Worm (Caenorhabditis elegans): ENCODE data around the gene srv-6.

Gene srv-6

DNA sequence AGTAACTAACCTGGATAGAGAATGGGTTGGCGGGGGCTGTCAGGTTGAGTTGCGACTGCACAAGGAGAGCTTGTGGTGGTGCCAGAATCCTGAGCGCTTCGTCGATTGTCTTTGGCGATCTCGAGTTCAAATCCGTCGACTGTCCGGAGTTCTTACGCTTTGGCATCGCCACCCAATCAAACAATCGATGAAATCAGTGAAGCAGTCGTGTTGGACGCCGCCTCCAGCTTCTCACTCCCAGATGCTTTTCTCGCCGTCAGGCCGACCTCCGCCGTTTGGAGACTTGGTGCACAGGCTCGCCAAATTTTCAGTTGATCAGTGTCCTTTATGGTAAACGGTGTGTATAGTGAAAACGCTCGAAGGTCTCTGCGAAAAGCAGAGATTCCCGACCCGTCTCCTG, 40.0 kb upstream of the srv-6 start, which contains the start of the genes F20B6.10 and hpk-1:
TSS of gene F20B6.10 (minus strand) at position 303 of the 400 bp plus-strand sequence.
TSS of gene hpk-1 (minus strand) at position 397 of the 400 bp plus-strand sequence.
- TF ChIP-seq ztf-11 (tag; optimal IDR thresholded peaks at IDR 0.05) (no peak), ceh-82 (tag; optimal IDR thresholded peaks at IDR 0.05) (no peak), ceh-16 (tag; optimal IDR thresholded peaks at IDR 0.05) (no peak), fos-1 (tag; optimal IDR thresholded peaks at IDR 0.05) (no peak), elt-2 (tag; optimal IDR thresholded peaks at IDR 0.05) (no peak), sea-2 (GFP tag; optimal IDR thresholded peaks at IDR 0.05) (no peak), aly-2 (tag; optimal IDR thresholded peaks at IDR 0.05) (no peak), skn-1 (tag; optimal IDR thresholded peaks at IDR 0.05) (no peak), lin-15B (tag; optimal IDR thresholded peaks at IDR 0.05) (no peak), egl-5 (tag; optimal IDR thresholded peaks at IDR 0.05) (no peak), hmg-11 (tag; optimal IDR thresholded peaks at IDR 0.05) (no peak), nhr-23 (tag; optimal IDR thresholded peaks at IDR 0.05) (no peak), snpc-4 (tag; optimal IDR thresholded peaks at IDR 0.05) (no peak), elt-3 (tag; optimal IDR thresholded peaks at IDR 0.05) (no peak), mdl-1 (tag; optimal IDR thresholded peaks at IDR 0.05) (no peak), nhr-28 (tag; optimal IDR thresholded peaks at IDR 0.05) (no peak), ZK546.5 (tag; optimal IDR thresholded peaks at IDR 0.05) (no peak), nhr-76 (tag; optimal IDR thresholded peaks at IDR 0.05) (no peak), fkh-10 (GFP tag; optimal IDR thresholded peaks at IDR 0.05) (no peak), fkh-2 (tag; optimal IDR thresholded peaks at IDR 0.05) (no peak)

DNA sequence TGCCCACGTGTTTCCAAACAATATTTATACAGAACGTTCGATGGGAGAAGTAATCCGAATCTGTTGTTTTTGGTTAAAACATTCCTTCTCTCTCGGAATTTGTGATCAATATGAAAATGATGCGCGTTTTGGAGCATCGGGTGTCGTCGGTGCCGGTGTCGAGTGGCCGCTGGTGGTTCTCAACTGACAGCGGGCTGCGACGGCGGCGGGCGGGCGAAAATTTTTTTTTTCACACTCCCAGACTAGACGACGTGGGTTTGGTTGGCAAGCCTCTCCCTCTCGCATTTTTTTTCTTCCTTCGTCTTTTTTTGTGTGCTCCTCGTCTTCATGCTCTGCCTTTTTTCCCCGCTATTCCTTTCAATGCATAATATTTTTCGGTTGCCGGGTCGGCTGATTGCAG, 38.7 kb upstream of the srv-6 start, which contains the start of gene W01H2.2:
TSS of gene W01H2.2 (minus strand) at position 285 of the 400 bp plus-strand sequence.
- TF ChIP-seq pha-4 (tag; optimal IDR thresholded peaks at IDR 0.05) (no peak), hmg-11 (tag; optimal IDR thresholded peaks at IDR 0.05) (peak; percentile 41)

DNA sequence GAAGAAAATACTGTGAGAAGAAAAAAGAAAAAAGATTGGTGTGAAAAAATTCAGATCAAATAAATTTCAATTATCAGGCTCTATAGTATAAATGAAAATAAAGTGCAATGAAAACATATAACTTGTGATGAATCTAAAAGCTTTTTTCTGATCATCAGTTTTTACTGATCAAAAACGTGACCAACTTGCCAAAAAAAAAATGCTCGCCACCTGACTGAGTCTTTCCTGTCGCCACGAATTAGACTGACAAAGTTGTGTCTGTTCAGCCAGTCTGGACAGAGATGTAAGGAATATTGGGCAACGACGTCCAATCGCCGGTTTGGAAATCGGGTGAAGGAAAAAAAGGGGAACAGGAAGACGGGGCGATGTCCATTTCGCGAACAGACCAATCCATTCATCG, 37.4 kb upstream of the srv-6 start:
- TF ChIP-seq nhr-28 (tag; optimal IDR thresholded peaks at IDR 0.05) (no peak), nfya-1 (tag; optimal IDR thresholded peaks at IDR 0.05; ENCODE audit: insufficient read depth) (peak; percentile 20)

DNA sequence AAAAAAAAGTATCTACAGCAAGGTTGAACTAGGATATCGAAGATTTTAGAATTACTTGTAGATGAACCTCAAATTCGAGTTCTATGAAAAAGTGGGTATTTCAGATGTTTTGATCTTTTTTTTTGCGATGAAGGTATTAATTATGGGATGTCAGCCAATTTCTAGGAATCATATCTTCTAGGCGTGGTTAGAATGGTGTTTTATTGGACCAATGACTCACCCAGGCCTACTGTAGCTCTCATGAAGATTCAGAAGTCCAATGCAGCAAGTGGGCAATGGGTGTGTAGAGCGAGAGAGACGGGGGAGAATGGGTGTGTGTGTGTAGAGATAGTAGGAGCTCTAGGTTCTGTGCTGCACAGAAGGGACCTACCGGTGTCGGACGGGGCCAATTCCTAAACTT, 34.7 kb upstream of the srv-6 start:
- TF ChIP-seq nfya-1 (tag; optimal IDR thresholded peaks at IDR 0.05; ENCODE audit: insufficient read depth) (peak; percentile 94), unc-62 (GFP tag; optimal IDR thresholded peaks at IDR 0.05) (no peak), lin-15B (tag; optimal IDR thresholded peaks at IDR 0.05) (peak; percentile 23)

DNA sequence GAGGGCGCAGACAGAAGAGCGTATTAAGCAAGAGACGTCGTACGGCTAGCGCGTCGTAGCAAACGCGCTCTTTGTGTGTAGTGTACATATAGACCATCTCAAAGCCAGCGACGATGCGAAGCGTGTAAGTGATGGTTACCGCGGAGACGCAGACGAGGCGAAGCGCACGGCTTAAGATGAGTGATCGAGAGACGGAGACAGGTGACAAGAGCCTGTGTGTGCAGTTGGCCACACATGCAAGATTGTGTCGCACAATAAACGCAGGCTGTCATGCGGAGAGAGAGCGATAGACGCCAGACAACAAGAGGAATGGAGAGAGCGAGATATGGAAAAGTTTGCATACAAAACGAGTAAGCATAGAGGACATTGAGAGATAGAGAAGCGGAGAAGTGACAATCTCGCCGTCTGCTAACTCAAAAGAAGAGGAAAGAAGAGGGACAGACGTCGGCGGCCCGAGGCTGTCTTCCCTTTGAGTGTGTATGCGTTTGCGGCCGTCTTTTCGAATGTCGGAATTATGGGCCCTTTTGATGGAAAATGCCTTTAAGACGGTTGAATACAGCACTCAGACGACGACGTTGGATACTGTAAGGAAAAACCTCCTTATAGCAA, 34.0 kb upstream of the srv-6 start:
- peak; percentile 85 for TF ChIP-seq nhr-25 (tag; optimal IDR thresholded peaks at IDR 0.05)
- TF ChIP-seq snpc-4 (tag; optimal IDR thresholded peaks at IDR 0.05), result peak; percentile 51
- peak; percentile 80 for TF ChIP-seq nhr-23 (tag; optimal IDR thresholded peaks at IDR 0.05)
- no peak for TF ChIP-seq nhr-237 (tag; optimal IDR thresholded peaks at IDR 0.05)
- TF ChIP-seq mdl-1 (tag; optimal IDR thresholded peaks at IDR 0.05), result peak; percentile 47
- TF ChIP-seq ZK546.5 (tag; optimal IDR thresholded peaks at IDR 0.05), result no peak
- no peak for TF ChIP-seq skn-1 (tag; optimal IDR thresholded peaks at IDR 0.05)
- TF ChIP-seq zag-1 (tag; optimal IDR thresholded peaks at IDR 0.05), result peak; percentile 78
- peak; percentile 73 for TF ChIP-seq ceh-28 (tag; optimal IDR thresholded peaks at IDR 0.05)
- TF ChIP-seq R02D3.7 (tag; optimal IDR thresholded peaks at IDR 0.05), result peak; percentile 51
- no peak for TF ChIP-seq nhr-77 (tag; optimal IDR thresholded peaks at IDR 0.05)
- no peak for TF ChIP-seq egl-5 (tag; optimal IDR thresholded peaks at IDR 0.05)
- TF ChIP-seq pqm-1 (tag; optimal IDR thresholded peaks at IDR 0.05), result peak; percentile 5
- peak; percentile 66 for TF ChIP-seq elt-2 (tag; optimal IDR thresholded peaks at IDR 0.05)
- peak; percentile 97 for TF ChIP-seq hmg-11 (tag; optimal IDR thresholded peaks at IDR 0.05)
- TF ChIP-seq lin-15B (tag; optimal IDR thresholded peaks at IDR 0.05), result no peak
- peak; percentile 85 for TF ChIP-seq lsy-12 (tag; optimal IDR thresholded peaks at IDR 0.05)
- peak; percentile 62 for TF ChIP-seq ama-1 (optimal IDR thresholded peaks at IDR 0.05)
- TF ChIP-seq elt-3 (tag; optimal IDR thresholded peaks at IDR 0.05), result no peak
- peak; percentile 54 for TF ChIP-seq ceh-82 (tag; optimal IDR thresholded peaks at IDR 0.05)
- peak; percentile 32 for TF ChIP-seq elt-1 (tag; optimal IDR thresholded peaks at IDR 0.05)
- TF ChIP-seq tbx-2 (tag; optimal IDR thresholded peaks at IDR 0.05), result peak; percentile 82
- peak; percentile 64 for TF ChIP-seq jun-1 (tag; optimal IDR thresholded peaks at IDR 0.05)
- TF ChIP-seq aly-2 (tag; optimal IDR thresholded peaks at IDR 0.05), result peak; percentile 54
- TF ChIP-seq nfya-1 (tag; optimal IDR thresholded peaks at IDR 0.05; ENCODE audit: insufficient read depth), result peak; percentile 75
- peak; percentile 70 for TF ChIP-seq nhr-43 (tag; optimal IDR thresholded peaks at IDR 0.05; ENCODE audit: poor library complexity, severe bottlenecking)
- TF ChIP-seq unc-62 (GFP tag; optimal IDR thresholded peaks at IDR 0.05), result no peak

All from whole organism, L3 larva.